Fruit fly (Drosophila melanogaster): ENCODE results near the gene tara.

The tara gene

dm6 chr3R:16256135-16256534 is 30.7 kb downstream of the tara start (continued):
- TF ChIP-seq sd (tag; optimal IDR thresholded peaks at IDR 0.05) (peak; percentile 42), Nf-YA (GFP tag; IDR thresholded peaks at IDR 0.05) (no peak), knrl (GFP tag; IDR thresholded peaks at IDR 0.05; ENCODE audit: partially characterized antibody) (no peak), CG4854 (GFP tag; optimal IDR thresholded peaks at IDR 0.05) (no peak), CG10979 (tag; optimal IDR thresholded peaks at IDR 0.05) (no peak), fd102C (GFP tag; optimal IDR thresholded peaks at IDR 0.05) (no peak), cato (GFP tag; optimal IDR thresholded peaks at IDR 0.05; ENCODE audit: borderline replicate concordance) (no peak), jumu (GFP tag; optimal IDR thresholded peaks at IDR 0.05) (no peak), CG30431 (GFP tag; optimal IDR thresholded peaks at IDR 0.05) (no peak), CG34422 (GFP tag; IDR thresholded peaks at IDR 0.05) (0 out of 3 replicates have a peak, but pooled peaks have one; percentile 24), CG6683 (GFP tag; optimal IDR thresholded peaks at IDR 0.05) (no peak), CG4404 (GFP tag; IDR thresholded peaks at IDR 0.05) (no peak), CHES-1-like (GFP tag; optimal IDR thresholded peaks at IDR 0.05) (no peak), Antp (GFP tag; optimal IDR thresholded peaks at IDR 0.05) (no peak), Ada2b (GFP tag; IDR thresholded peaks at IDR 0.05) (no peak), row (GFP tag; IDR thresholded peaks at IDR 0.05) (no peak), CG7372 (GFP tag; IDR thresholded peaks at IDR 0.05) (no peak), Stat92E (GFP tag; optimal IDR thresholded peaks at IDR 0.05) (no peak), ftz-f1 (GFP tag; optimal IDR thresholded peaks at IDR 0.05) (peak; percentile 14), CG2875 (GFP tag; optimal IDR thresholded peaks at IDR 0.05) (no peak), HLH4C (GFP tag; IDR thresholded peaks at IDR 0.05; ENCODE audit: partially characterized antibody) (no peak), Poxn (GFP tag; IDR thresholded peaks at IDR 0.05) (no peak), CG18619 (GFP tag; optimal IDR thresholded peaks at IDR 0.05) (no peak), CG6175 (GFP tag; IDR thresholded peaks at IDR 0.05) (0 out of 3 replicates have a peak, but pooled peaks have one; percentile 54), CG12659 (GFP tag; optimal IDR thresholded peaks at IDR 0.05) (no peak), bigmax (GFP tag; optimal IDR thresholded peaks at IDR 0.05) (no peak), Spps (tag; optimal IDR thresholded peaks at IDR 0.05) (no peak), B-H2 (GFP tag; optimal IDR thresholded peaks at IDR 0.05) (peak; percentile 31), Hr39 (optimal IDR thresholded peaks at IDR 0.05) (no peak), CG32767 (GFP tag; IDR thresholded peaks at IDR 0.05) (no peak), CG32532 (GFP tag; IDR thresholded peaks at IDR 0.05) (0 out of 2 replicates have a peak, but pooled peaks have one; percentile 37), gsb (GFP tag; IDR thresholded peaks at IDR 0.05) (no peak), CG6791 (GFP tag; IDR thresholded peaks at IDR 0.05; ENCODE audit: partially characterized antibody) (no peak), chn (GFP tag; optimal IDR thresholded peaks at IDR 0.05) (no peak), CG4328 (GFP tag; optimal IDR thresholded peaks at IDR 0.05) (no peak), ase (GFP tag; IDR thresholded peaks at IDR 0.05) (no peak), CG30403 (GFP tag; optimal IDR thresholded peaks at IDR 0.05) (no peak), CG11695 (GFP tag; IDR thresholded peaks at IDR 0.05) (no peak), D (optimal IDR thresholded peaks at IDR 0.05) (no peak), D (GFP tag; optimal IDR thresholded peaks at IDR 0.05) (no peak), sug (tag; optimal IDR thresholded peaks at IDR 0.05) (peak; percentile 28), CG11085 (GFP tag; IDR thresholded peaks at IDR 0.05) (no peak), Ravus (GFP tag; IDR thresholded peaks at IDR 0.05) (no peak), crol (GFP tag; IDR thresholded peaks at IDR 0.05) (peak; percentile 94), CG31365 (tag; optimal IDR thresholded peaks at IDR 0.05) (peak; percentile 2), CG11504 (tag; optimal IDR thresholded peaks at IDR 0.05) (no peak), dpn (GFP tag; optimal IDR thresholded peaks at IDR 0.05) (no peak), Sry-β (GFP tag; optimal IDR thresholded peaks at IDR 0.05) (no peak), CG13296 (GFP tag; optimal IDR thresholded peaks at IDR 0.05) (no peak), BtbVII (GFP tag; optimal IDR thresholded peaks at IDR 0.05) (no peak), CG43689 (GFP tag; IDR thresholded peaks at IDR 0.05) (no peak), tup (GFP tag; optimal IDR thresholded peaks at IDR 0.05) (no peak)
